Fruit fly (Drosophila melanogaster) whole organism, embryonic: ENCODE data around the gene CG43165.

Source experiments
- CG13624 ChIP-seq: fragments of 200-800 bp; sonication (Bioruptor generic); optimal IDR thresholded peaks from 2 replicates; lab custom pipeline; 2016; ENCODE audit warnings: missing biosample characterization, missing genetic modification characterization
- CG2678 ChIP-seq: fragments of 200-800 bp; sonication (Bioruptor generic); optimal IDR thresholded peaks from 3 replicates; lab custom pipeline; 2019; ENCODE audit warnings: missing biosample characterization, mild to moderate bottlenecking, missing genetic modification characterization, moderate library complexity
- CG4360 ChIP-seq: fragments of 200-800 bp; sonication (Bioruptor generic); IDR thresholded peaks from 2 replicates; pipeline ENCODE4 v1.3.6; 2022; ENCODE audit warnings: missing biosample characterization, missing genetic modification characterization
- Camta ChIP-seq: fragments of 200-800 bp; sonication (Bioruptor generic); optimal IDR thresholded peaks from 2 replicates; lab custom pipeline; 2016; ENCODE audit warnings: missing biosample characterization, missing genetic modification characterization
- Oaz ChIP-seq: fragments of 200-800 bp; sonication (Bioruptor generic); IDR thresholded peaks from 2 replicates; pipeline ENCODE4 v1.3.6; 2022; ENCODE audit warnings: missing biosample characterization, missing genetic modification characterization
- crp ChIP-seq, 2 experiments: fragments of 200-800 bp; sonication (Bioruptor generic); optimal IDR thresholded peaks; 2 replicates in 1 of 2; 3 replicates in 1 of 2; lab custom pipeline; 2017; ENCODE audit warnings: missing biosample characterization in 2 of 2, missing genetic modification characterization in 2 of 2, mild to moderate bottlenecking in 1 of 2, moderate library complexity in 1 of 2
- fd3F ChIP-seq: fragments of 200-800 bp; sonication (Bioruptor generic); optimal IDR thresholded peaks from 2 replicates; lab custom pipeline; 2018; ENCODE audit warnings: missing biosample characterization, mild to moderate bottlenecking, missing genetic modification characterization, moderate library complexity
- hth ChIP-seq: fragments of >200 bp; optimal IDR thresholded peaks from 2 replicates; lab custom pipeline; 2017; ENCODE audit warnings: inconsistent platforms
- lab ChIP-seq: fragments of 200-800 bp; sonication (Bioruptor generic); optimal IDR thresholded peaks from 3 replicates; lab custom pipeline; 2017; ENCODE audit warnings: missing biosample characterization, missing genetic modification characterization, mild to moderate bottlenecking, moderate library complexity, missing genetic modification reagents
- row ChIP-seq: fragments of 200-800 bp; sonication (Bioruptor generic); IDR thresholded peaks from 3 replicates; pipeline ENCODE4 v1.3.6; 2022; ENCODE audit warnings: missing biosample characterization, missing genetic modification characterization

DNA sequence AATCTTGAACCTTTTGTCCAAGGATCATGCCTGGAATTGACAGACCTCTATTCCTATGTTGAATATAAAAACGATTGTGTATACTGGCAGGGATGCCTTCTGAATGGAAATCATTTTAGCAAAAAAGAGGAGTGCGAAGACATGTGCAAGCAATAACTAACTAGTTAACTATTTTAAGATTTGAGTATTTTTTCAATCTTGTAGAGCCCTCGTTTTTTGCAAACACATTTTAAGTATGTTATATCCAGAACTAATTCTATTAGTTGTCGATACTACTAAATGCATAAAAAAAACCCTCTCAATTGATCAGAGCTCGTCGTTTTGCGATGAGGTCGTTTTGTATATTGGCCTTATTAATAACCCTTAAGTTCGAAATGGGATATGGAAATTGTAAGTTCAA lies 5.6 kb upstream of the CG43165 start, which contains the start of gene Sfp24C1:
- TF ChIP-seq hth (lab: Kevin White, UChicago) (no peak), crp (GFP tag; optimal IDR thresholded peaks at IDR 0.05; lab: Kevin White, UChicago) (no peak), Camta (GFP tag; lab: Kevin White, UChicago) (no peak), row (no peak), CG4360 (GFP tag; lab: Robert Waterston, UW) (no peak), Oaz (GFP tag; lab: Robert Waterston, UW) (no peak), CG2678 (tag; lab: Kevin White, UChicago) (no peak), lab (GFP tag; lab: Kevin White, UChicago) (no peak), fd3F (GFP tag; lab: Kevin White, UChicago) (no peak), CG13624 (GFP tag; lab: Kevin White, UChicago) (no peak)
